Fruit fly (Drosophila melanogaster): ENCODE measurements around the gene CG2082.

dm6 chr3R:5746646-5747045 is 34.2 kb downstream of the CG2082 start:
- no peak for TF ChIP-seq fu2 (GFP tag; optimal IDR thresholded peaks at IDR 0.05)
- TF ChIP-seq CG3838 (GFP tag; optimal IDR thresholded peaks at IDR 0.05), result no peak
- TF ChIP-seq Dfd (GFP tag; optimal IDR thresholded peaks at IDR 0.05), result no peak
- TF ChIP-seq CHES-1-like (GFP tag; optimal IDR thresholded peaks at IDR 0.05), result no peak
- TF ChIP-seq CG43689 (GFP tag; IDR thresholded peaks at IDR 0.05), result no peak
- no peak for TF ChIP-seq CG1602 (GFP tag; optimal IDR thresholded peaks at IDR 0.05)
- TF ChIP-seq Gsc (GFP tag; IDR thresholded peaks at IDR 0.05), result no peak

Measured in whole organism, embryonic.